Fruit fly (Drosophila melanogaster) whole organism, wandering third instar larva: ENCODE data around the gene Hrd3.

Experiments
- CG9705 ChIP-seq: fragments of 200-800 bp; sonication (Bioruptor generic); optimal IDR thresholded peaks from 2 replicates; lab custom pipeline; 2018; ENCODE audit warnings: missing biosample characterization, mild to moderate bottlenecking, missing genetic modification characterization
- CrebA ChIP-seq: fragments of 200-800 bp; sonication (Bioruptor generic); optimal IDR thresholded peaks from 2 replicates; lab custom pipeline; 2016; ENCODE audit warnings: missing biosample characterization, mild to moderate bottlenecking, missing genetic modification characterization, borderline replicate concordance
- Dif ChIP-seq: fragments of 200-275, 200-300 bp; sonication (Bioruptor generic); optimal IDR thresholded peaks from 2 replicates; lab custom pipeline; 2018; ENCODE audit warnings: missing biosample characterization, missing genetic modification characterization; ENCODE audit not compliant: partially characterized antibody
- HLH106 ChIP-seq: fragments of 200-800 bp; optimal IDR thresholded peaks from 3 replicates; lab custom pipeline; 2019; ENCODE audit warnings: missing biosample characterization, mild to moderate bottlenecking, missing genetic modification characterization, moderate library complexity
- Hnf4 ChIP-seq: fragments of 200-800 bp; sonication (Bioruptor generic); optimal IDR thresholded peaks from 2 replicates; lab custom pipeline; 2016; ENCODE audit warnings: missing biosample characterization, mild to moderate bottlenecking, missing genetic modification characterization
- Hr78 ChIP-seq: fragments of >200 bp; optimal IDR thresholded peaks from 2 replicates; lab custom pipeline; 2017; ENCODE audit warnings: missing biosample characterization, missing genetic modification characterization
- Hr83 ChIP-seq: fragments of 200-300 bp; sonication (Bioruptor generic); optimal IDR thresholded peaks from 2 replicates; lab custom pipeline; 2016; ENCODE audit warnings: missing biosample characterization, mild to moderate bottlenecking, missing genetic modification characterization, moderate library complexity; ENCODE audit not compliant: poor library complexity, severe bottlenecking
- Jra ChIP-seq: sonication (Bioruptor generic); optimal IDR thresholded peaks from 2 replicates; lab custom pipeline; 2016; ENCODE audit warnings: missing biosample characterization, missing genetic modification characterization
- Myc ChIP-seq: fragments of >200 bp; optimal IDR thresholded peaks from 2 replicates; lab custom pipeline; 2017
- N ChIP-seq: fragments of >200 bp; optimal IDR thresholded peaks from 2 replicates; lab custom pipeline; 2018; ENCODE audit warnings: missing biosample characterization, missing external identifiers, missing genetic modification characterization
- OdsH ChIP-seq: fragments of 200-800 bp; sonication (Bioruptor generic); optimal IDR thresholded peaks from 2 replicates; lab custom pipeline; 2016; ENCODE audit warnings: missing biosample characterization, mild to moderate bottlenecking, missing genetic modification characterization
- Rel ChIP-seq, 2 experiments: fragments of 200-800 bp; sonication (Bioruptor generic) in 1 of 2; optimal IDR thresholded peaks; 2 replicates in 1 of 2; 3 replicates in 1 of 2; lab custom pipeline; 2016 to 2019; ENCODE audit warnings: mild to moderate bottlenecking in 2 of 2, missing biosample characterization in 2 of 2, missing genetic modification characterization in 2 of 2, moderate library complexity in 1 of 2
- Sp1 ChIP-seq: fragments of 200-800 bp; sonication (Bioruptor generic); optimal IDR thresholded peaks from 3 replicates; lab custom pipeline; 2019; ENCODE audit warnings: missing biosample characterization, mild to moderate bottlenecking, missing genetic modification characterization, moderate library complexity
- Vsx2 ChIP-seq: fragments of 200-300, 225-300 bp; sonication (Bioruptor generic); optimal IDR thresholded peaks from 2 replicates; lab custom pipeline; 2018; ENCODE audit warnings: missing biosample characterization, missing genetic modification characterization; ENCODE audit not compliant: partially characterized antibody
- br ChIP-seq: fragments of 200-800 bp; sonication (Bioruptor generic); optimal IDR thresholded peaks from 2 replicates; lab custom pipeline; 2016; ENCODE audit warnings: missing biosample characterization, missing genetic modification characterization
- brk ChIP-seq: fragments of 200-800 bp; sonication (Bioruptor generic); optimal IDR thresholded peaks from 2 replicates; lab custom pipeline; 2016; ENCODE audit warnings: missing biosample characterization, mild to moderate bottlenecking, missing genetic modification characterization
- dmrt93B ChIP-seq: fragments of 200-800 bp; sonication (Bioruptor generic); optimal IDR thresholded peaks from 2 replicates; lab custom pipeline; 2018; ENCODE audit warnings: missing biosample characterization, mild to moderate bottlenecking, missing genetic modification characterization
- dsf ChIP-seq: sonication (Bioruptor generic); optimal IDR thresholded peaks from 2 replicates; lab custom pipeline; 2016; ENCODE audit warnings: missing biosample characterization, missing genetic modification characterization, borderline replicate concordance
- ey ChIP-seq: fragments of 200-800 bp; sonication (Bioruptor generic); optimal IDR thresholded peaks from 2 replicates; lab custom pipeline; 2016; ENCODE audit warnings: missing biosample characterization, missing genetic modification characterization
- fru ChIP-seq: fragments of 200-800 bp; sonication (Bioruptor generic); optimal IDR thresholded peaks from 3 replicates; lab custom pipeline; 2016; ENCODE audit warnings: missing biosample characterization, mild to moderate bottlenecking, missing genetic modification characterization
- h ChIP-seq: fragments of 200-800 bp; sonication (Bioruptor generic); optimal IDR thresholded peaks from 3 replicates; lab custom pipeline; 2016; ENCODE audit warnings: missing biosample characterization, mild to moderate bottlenecking, missing genetic modification characterization
- lola ChIP-seq: fragments of >200 bp; optimal IDR thresholded peaks from 2 replicates; lab custom pipeline; 2017; ENCODE audit warnings: missing biosample characterization, missing genetic modification characterization
- pan ChIP-seq: fragments of >200 bp; optimal IDR thresholded peaks from 2 replicates; lab custom pipeline; 2017
- psq ChIP-seq: fragments of 200-800 bp; sonication (Bioruptor generic); optimal IDR thresholded peaks from 3 replicates; lab custom pipeline; 2017; ENCODE audit warnings: missing biosample characterization, mild to moderate bottlenecking, missing genetic modification characterization, moderate library complexity
- rgr ChIP-seq: fragments of 200-800 bp; sonication (Bioruptor generic); optimal IDR thresholded peaks from 3 replicates; lab custom pipeline; 2016; ENCODE audit warnings: missing biosample characterization, mild to moderate bottlenecking, missing genetic modification characterization
- sage ChIP-seq: fragments of 200-800 bp; sonication (Bioruptor generic); optimal IDR thresholded peaks from 2 replicates; lab custom pipeline; 2016; ENCODE audit warnings: missing biosample characterization, mild to moderate bottlenecking, missing genetic modification characterization
- sv ChIP-seq: fragments of 200-800 bp; sonication (Bioruptor generic); optimal IDR thresholded peaks from 3 replicates; lab custom pipeline; 2016; ENCODE audit warnings: missing biosample characterization, missing genetic modification characterization
- tai ChIP-seq: sonication (Bioruptor generic); optimal IDR thresholded peaks from 2 replicates; lab custom pipeline; 2016; ENCODE audit warnings: missing biosample characterization, missing genetic modification characterization
- usp ChIP-seq: fragments of >200 bp; optimal IDR thresholded peaks from 2 replicates; lab custom pipeline; 2017; ENCODE audit warnings: missing biosample characterization, missing genetic modification characterization
- woc ChIP-seq: sonication (Bioruptor generic); optimal IDR thresholded peaks from 2 replicates; lab custom pipeline; 2016; ENCODE audit warnings: missing biosample characterization, mild to moderate bottlenecking, missing genetic modification characterization

Hrd3 gene

DNA sequence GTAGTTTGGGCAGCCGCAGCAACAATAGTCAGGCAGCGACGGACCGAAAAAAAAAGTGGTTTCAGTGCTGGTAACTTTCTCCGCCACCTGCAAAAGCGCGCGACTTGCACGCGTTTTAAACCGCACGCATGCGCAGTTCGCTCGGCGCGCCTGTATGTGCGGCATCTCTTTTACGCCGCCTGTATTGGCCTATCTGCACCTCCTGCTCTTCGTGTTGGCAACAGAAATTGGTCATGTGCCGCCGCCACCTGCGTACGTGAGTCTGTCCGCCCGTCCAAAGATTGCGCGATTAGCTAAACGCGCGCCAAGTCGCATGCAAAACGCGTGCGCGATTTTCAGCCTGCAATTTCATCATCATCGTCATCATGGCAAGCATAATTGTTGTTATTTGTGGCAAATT is 22.7 kb downstream of the Hrd3 start:
- no peak for TF ChIP-seq Hnf4 (GFP tag; lab: Kevin White, UChicago)
- TF ChIP-seq N (GFP tag; lab: Kevin White, UChicago) = no peak
- no peak for TF ChIP-seq OdsH (GFP tag; lab: Kevin White, UChicago)
- peak; percentile 86 for TF ChIP-seq Myc (lab: Kevin White, UChicago)
- no peak for TF ChIP-seq br (GFP tag; lab: Kevin White, UChicago)
- TF ChIP-seq Dif (GFP tag; lab: Kevin White, UChicago) = no peak

DNA sequence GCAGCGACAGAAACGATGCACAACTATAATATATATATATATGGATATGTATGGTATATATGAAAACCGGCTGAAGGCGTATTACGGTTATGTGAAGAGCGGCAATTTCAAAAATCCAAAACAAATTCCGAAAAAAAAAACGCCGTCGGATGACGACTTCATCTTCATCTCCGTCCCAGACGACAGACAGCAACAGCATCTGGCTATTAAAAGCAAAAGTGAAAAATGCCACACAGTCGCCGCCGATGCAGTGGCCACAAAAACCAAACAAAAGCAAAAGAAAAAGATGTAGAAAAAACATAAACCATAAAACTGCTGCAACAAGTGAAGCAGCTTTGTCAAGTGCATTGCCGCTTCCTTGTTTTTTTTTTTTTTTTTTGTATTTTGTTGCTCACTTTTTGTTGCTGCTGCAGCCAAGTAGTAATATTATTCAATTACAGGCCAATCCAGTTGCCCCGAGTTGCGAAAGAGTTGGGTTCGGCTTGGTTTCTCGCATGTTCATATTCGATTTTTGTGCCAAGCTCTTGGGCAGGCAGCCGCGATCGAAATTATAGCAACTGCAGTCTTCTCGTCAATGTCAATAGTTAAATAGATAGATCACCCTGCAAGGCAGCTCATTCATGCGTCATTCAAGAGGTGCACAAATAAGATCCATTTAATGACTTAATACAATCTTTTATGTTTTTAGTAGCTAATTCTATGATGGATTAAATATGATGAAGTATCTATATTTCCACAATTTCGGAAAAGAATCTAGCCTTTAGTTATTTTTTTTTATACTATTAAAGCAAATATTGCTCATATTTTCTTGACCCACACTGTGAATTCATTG is 23.6 kb downstream of the Hrd3 start:
- TF ChIP-seq Hr78 (GFP tag; lab: Kevin White, UChicago) (no peak), brk (no peak), ey (GFP tag; lab: Kevin White, UChicago) (no peak), sage (GFP tag; lab: Kevin White, UChicago) (no peak), N (GFP tag; lab: Kevin White, UChicago) (no peak), tai (GFP tag; lab: Kevin White, UChicago) (no peak)

DNA sequence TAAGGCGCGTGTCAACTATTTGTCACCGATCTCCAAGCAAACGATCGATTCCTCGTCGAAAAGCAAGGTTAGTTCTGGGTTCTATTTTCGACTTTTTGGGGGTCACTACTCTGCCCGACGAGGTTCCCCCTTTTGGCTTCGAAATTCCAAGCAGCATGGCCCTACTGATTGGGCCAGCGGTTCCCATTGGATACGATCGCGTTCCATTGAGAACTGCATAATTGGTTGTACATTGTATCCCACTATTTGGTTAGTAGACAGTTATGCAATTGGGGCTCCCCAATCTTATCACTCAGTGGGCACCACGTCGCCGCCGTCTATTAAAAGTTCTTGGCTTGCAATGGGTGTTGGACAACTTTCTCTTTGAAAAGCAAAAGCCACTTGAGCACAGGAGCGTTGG is 24.6 kb downstream of the Hrd3 start:
- TF ChIP-seq dmrt93B (GFP tag; lab: Kevin White, UChicago) (no peak), woc (no peak)
- TF ChIP-seq, all 38 proteins: peak for 0

DNA sequence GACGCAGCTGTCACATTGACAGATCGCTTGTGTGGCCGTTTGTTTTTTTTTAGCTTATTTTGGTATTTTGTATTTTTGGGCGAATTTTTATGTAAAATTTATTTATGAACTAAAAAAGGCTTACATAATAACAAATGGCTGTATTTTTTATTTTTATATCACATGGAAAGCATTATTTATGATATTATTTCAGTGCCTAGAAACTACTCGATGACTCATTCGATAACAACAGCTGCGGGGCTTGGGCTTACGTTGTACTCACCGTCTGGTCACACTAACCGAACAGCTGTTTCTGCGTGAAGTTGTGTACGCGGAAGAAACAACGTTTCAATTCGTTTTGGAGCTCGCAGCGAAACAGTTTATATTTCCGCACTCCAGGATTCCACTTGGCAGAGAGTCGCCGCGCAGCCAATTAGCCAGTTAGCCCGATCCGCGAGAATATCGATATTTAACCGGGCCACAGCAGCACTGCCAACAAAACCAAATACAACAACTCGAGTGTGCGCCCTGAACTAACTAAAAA is 25.3 kb downstream of the Hrd3 start, which contains the start of the genes Hmgcr and Rpn9:
Gene Hmgcr (plus strand): TSS at position 335 of the 523 bp plus-strand sequence.
Gene Rpn9 (minus strand): TSS at position 473 of the 523 bp plus-strand sequence.
- TF ChIP-seq h (GFP tag; lab: Kevin White, UChicago) (peak; percentile 36), CG9705 (GFP tag; lab: Kevin White, UChicago) (no peak), Vsx2 (GFP tag; lab: Kevin White, UChicago) (peak; percentile 79), Hr83 (GFP tag; lab: Kevin White, UChicago) (no peak), Dif (GFP tag; lab: Kevin White, UChicago) (peak; percentile 28), br (GFP tag; lab: Kevin White, UChicago) (peak; percentile 20), rgr (GFP tag; lab: Kevin White, UChicago) (no peak), psq (GFP tag; lab: Kevin White, UChicago) (peak; percentile 2), CrebA (GFP tag; lab: Kevin White, UChicago) (no peak), Jra (GFP tag; lab: Kevin White, UChicago) (peak; percentile 2), dsf (GFP tag; lab: Kevin White, UChicago) (no peak), ey (GFP tag; lab: Kevin White, UChicago) (no peak), Rel (GFP tag; optimal IDR thresholded peaks at IDR 0.05; lab: Kevin White, UChicago) (no peak), Rel (tag; optimal IDR thresholded peaks at IDR 0.05; lab: Kevin White, UChicago) (peak; percentile 26), sv (GFP tag; lab: Kevin White, UChicago) (no peak), fru (peak; percentile 10), tai (GFP tag; lab: Kevin White, UChicago) (peak; percentile 6), usp (GFP tag; lab: Kevin White, UChicago) (no peak), Hnf4 (GFP tag; lab: Kevin White, UChicago) (peak; percentile 9), Sp1 (GFP tag; lab: Kevin White, UChicago) (no peak)

DNA sequence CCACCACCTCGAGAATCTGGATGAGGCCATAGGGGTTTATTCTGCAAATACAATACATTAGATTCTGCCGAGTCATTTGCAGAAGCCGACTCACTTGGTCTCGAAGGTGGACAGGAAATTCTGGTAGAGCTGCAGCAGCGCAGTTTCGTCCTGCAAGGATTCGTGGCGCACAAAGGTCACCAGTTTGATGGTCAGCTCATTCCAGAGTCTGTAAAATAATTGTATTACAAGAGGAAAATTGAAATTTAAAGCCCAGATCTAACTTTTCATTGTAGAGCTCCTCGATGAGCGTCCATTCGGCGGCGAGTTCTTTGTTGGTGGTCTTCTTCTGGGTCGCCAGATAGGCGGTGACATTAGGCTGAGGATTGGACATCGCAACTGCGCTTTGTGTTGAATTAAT is 25.8 kb downstream of the Hrd3 start:
- TF ChIP-seq h (GFP tag; lab: Kevin White, UChicago) = no peak
- no peak for TF ChIP-seq pan
- TF ChIP-seq lola (GFP tag; lab: Kevin White, UChicago) = no peak
- no peak for TF ChIP-seq Vsx2 (GFP tag; lab: Kevin White, UChicago)
- no peak for TF ChIP-seq dmrt93B (GFP tag; lab: Kevin White, UChicago)
- TF ChIP-seq Myc (lab: Kevin White, UChicago) = no peak
- no peak for TF ChIP-seq Rel (GFP tag; optimal IDR thresholded peaks at IDR 0.05; lab: Kevin White, UChicago)
- TF ChIP-seq Rel (tag; optimal IDR thresholded peaks at IDR 0.05; lab: Kevin White, UChicago) = no peak
- no peak for TF ChIP-seq CG9705 (GFP tag; lab: Kevin White, UChicago)
- no peak for TF ChIP-seq HLH106 (tag; lab: Kevin White, UChicago)
- no peak for TF ChIP-seq brk
- TF ChIP-seq Sp1 (GFP tag; lab: Kevin White, UChicago) = no peak
- TF ChIP-seq CrebA (GFP tag; lab: Kevin White, UChicago) = no peak
